Worm (Caenorhabditis elegans) whole organism, L3 larva: Measurements from ENCODE around the gene crn-3.

Experiments used
- R02D3.7 ChIP-seq: fragments of 150-350 bp; optimal IDR thresholded peaks from 2 replicates; lab custom pipeline; 2014; ENCODE audit warnings: missing biosample characterization, missing genetic modification characterization
- ZK546.5 ChIP-seq: sonication (generic microtip); optimal IDR thresholded peaks from 2 replicates; lab custom pipeline; 2017; ENCODE audit warnings: missing biosample characterization, missing genetic modification characterization
- aly-2 ChIP-seq: fragments of 150-350 bp; optimal IDR thresholded peaks from 2 replicates; lab custom pipeline; 2014; ENCODE audit warnings: missing biosample characterization, missing genetic modification characterization
- ceh-16 ChIP-seq: sonication (generic microtip); optimal IDR thresholded peaks from 2 replicates; lab custom pipeline; 2017; ENCODE audit warnings: missing biosample characterization, missing genetic modification characterization
- daf-12 ChIP-seq: fragments of 150-350 bp; optimal IDR thresholded peaks from 2 replicates; lab custom pipeline; 2014; ENCODE audit warnings: missing biosample characterization, missing genetic modification reagents, missing genetic modification characterization
- egl-27 ChIP-seq: sonication (generic microtip); optimal IDR thresholded peaks from 4 replicates; lab custom pipeline; 2017; ENCODE audit warnings: missing biosample characterization, missing genetic modification reagents, missing genetic modification characterization
- elt-1 ChIP-seq: fragments of 150-350 bp; optimal IDR thresholded peaks from 2 replicates; lab custom pipeline; 2014; ENCODE audit warnings: missing biosample characterization, missing genetic modification characterization
- elt-2 ChIP-seq: sonication (generic microtip); optimal IDR thresholded peaks from 2 replicates; lab custom pipeline; 2016; ENCODE audit warnings: missing genetic modification reagents, mild to moderate bottlenecking, missing genetic modification characterization, missing compliant biosample characterization
- elt-3 ChIP-seq, 3 experiments: fragments of 150-350 bp in 1 of 3; sonication (generic microtip) in 2 of 3; optimal IDR thresholded peaks; 2 replicates in 2 of 3; 4 replicates in 1 of 3; lab custom pipeline; 2014 to 2017; ENCODE audit warnings: missing biosample characterization in 3 of 3, missing genetic modification characterization in 3 of 3
- eor-1 ChIP-seq, 2 experiments: fragments of 150-350 bp; optimal IDR thresholded peaks; 2 replicates each; lab custom pipeline; 2014 to 2018; ENCODE audit warnings: missing biosample characterization in 2 of 2, missing genetic modification characterization in 2 of 2
- fkh-10 ChIP-seq: sonication (generic microtip); optimal IDR thresholded peaks from 2 replicates; lab custom pipeline; 2017; ENCODE audit warnings: missing biosample characterization, missing genetic modification reagents, missing genetic modification characterization
- fkh-2 ChIP-seq: fragments of 150-350 bp; optimal IDR thresholded peaks from 2 replicates; lab custom pipeline; 2014; ENCODE audit warnings: missing biosample characterization, missing genetic modification reagents, missing genetic modification characterization
- fos-1 ChIP-seq: fragments of 150-350 bp; optimal IDR thresholded peaks from 2 replicates; lab custom pipeline; 2014; ENCODE audit warnings: missing biosample characterization, missing genetic modification characterization
- hmg-11 ChIP-seq: sonication (generic microtip); optimal IDR thresholded peaks from 2 replicates; lab custom pipeline; 2016; ENCODE audit warnings: missing genetic modification characterization, missing compliant biosample characterization
- jun-1 ChIP-seq: fragments of 150-350 bp; optimal IDR thresholded peaks from 2 replicates; lab custom pipeline; 2014; ENCODE audit warnings: missing biosample characterization, missing genetic modification reagents, missing genetic modification characterization
- lin-15B ChIP-seq: fragments of 150-350 bp; optimal IDR thresholded peaks from 2 replicates; lab custom pipeline; 2014; ENCODE audit warnings: missing biosample characterization, missing genetic modification characterization
- lsy-12 ChIP-seq: sonication (generic microtip); optimal IDR thresholded peaks from 2 replicates; lab custom pipeline; 2016; ENCODE audit warnings: mild to moderate bottlenecking, missing genetic modification characterization, missing compliant biosample characterization
- mdl-1 ChIP-seq: fragments of 150-350 bp; optimal IDR thresholded peaks from 2 replicates; lab custom pipeline; 2014; ENCODE audit warnings: missing biosample characterization, missing genetic modification characterization
- mml-1 ChIP-seq: fragments of 150-350 bp; sonication (generic microtip); optimal IDR thresholded peaks from 3 replicates; lab custom pipeline; 2014; ENCODE audit warnings: missing biosample characterization, missing genetic modification characterization
- nfya-1 ChIP-seq: sonication (generic microtip); optimal IDR thresholded peaks from 2 replicates; lab custom pipeline; 2017; ENCODE audit warnings: missing genetic modification characterization, mild to moderate bottlenecking, missing compliant biosample characterization, antibody characterized with exemption, moderate library complexity; ENCODE audit not compliant: insufficient read depth
- nhr-11 ChIP-seq: fragments of 150-350 bp; optimal IDR thresholded peaks from 2 replicates; lab custom pipeline; 2014; ENCODE audit warnings: missing biosample characterization, missing genetic modification characterization
- nhr-12 ChIP-seq: fragments of 150-350 bp; optimal IDR thresholded peaks from 2 replicates; lab custom pipeline; 2014; ENCODE audit warnings: missing biosample characterization, missing genetic modification characterization
- nhr-23 ChIP-seq: fragments of 150-350 bp; optimal IDR thresholded peaks from 2 replicates; lab custom pipeline; 2014; ENCODE audit warnings: missing biosample characterization, missing genetic modification reagents, missing genetic modification characterization
- nhr-237 ChIP-seq: fragments of 150-350 bp; optimal IDR thresholded peaks from 2 replicates; lab custom pipeline; 2014; ENCODE audit warnings: missing biosample characterization, missing genetic modification characterization
- nhr-25 ChIP-seq: sonication (generic microtip); optimal IDR thresholded peaks from 2 replicates; lab custom pipeline; 2017; ENCODE audit warnings: missing biosample characterization, missing genetic modification characterization
- nhr-76 ChIP-seq: fragments of 150-350 bp; sonication (generic microtip); optimal IDR thresholded peaks from 5 replicates; lab custom pipeline; 2014; ENCODE audit warnings: missing biosample characterization, missing genetic modification characterization
- nhr-77 ChIP-seq: fragments of 150-350 bp; optimal IDR thresholded peaks from 2 replicates; lab custom pipeline; 2014; ENCODE audit warnings: missing biosample characterization, missing genetic modification characterization
- pha-4 ChIP-seq: fragments of 150-350 bp; optimal IDR thresholded peaks from 2 replicates; lab custom pipeline; 2014; ENCODE audit warnings: missing biosample characterization, missing genetic modification reagents, missing genetic modification characterization
- pqm-1 ChIP-seq: fragments of 150-350 bp; optimal IDR thresholded peaks from 2 replicates; lab custom pipeline; 2017; ENCODE audit warnings: missing biosample characterization, missing genetic modification characterization, inconsistent platforms
- sea-2 ChIP-seq: fragments of 150-350 bp; sonication (generic microtip); optimal IDR thresholded peaks from 4 replicates; lab custom pipeline; 2014; ENCODE audit warnings: missing biosample characterization, missing genetic modification reagents, missing genetic modification characterization
- skn-1 ChIP-seq: fragments of 150-350 bp; optimal IDR thresholded peaks from 2 replicates; lab custom pipeline; 2014; ENCODE audit warnings: missing biosample characterization, missing genetic modification characterization
- snpc-4 ChIP-seq: fragments of 150-350 bp; optimal IDR thresholded peaks from 2 replicates; lab custom pipeline; 2014; ENCODE audit warnings: missing biosample characterization, missing genetic modification characterization
- tbx-2 ChIP-seq: sonication (generic microtip); optimal IDR thresholded peaks from 2 replicates; lab custom pipeline; 2016; ENCODE audit warnings: mild to moderate bottlenecking, missing genetic modification characterization, missing compliant biosample characterization
- unc-39 ChIP-seq: sonication (generic microtip); optimal IDR thresholded peaks from 4 replicates; lab custom pipeline; 2017; ENCODE audit warnings: missing biosample characterization, missing genetic modification characterization
- ztf-11 ChIP-seq: fragments of 150-350 bp; optimal IDR thresholded peaks from 2 replicates; lab custom pipeline; 2014; ENCODE audit warnings: missing biosample characterization, missing genetic modification characterization
- ztf-4 ChIP-seq: fragments of 150-350 bp; optimal IDR thresholded peaks from 2 replicates; lab custom pipeline; 2014; ENCODE audit warnings: missing biosample characterization, missing genetic modification characterization

The crn-3 gene

ce11 chrII:10607238-10607961 is 19.6 kb downstream of the crn-3 start, which contains the start of gene ccm-3:
Gene ccm-3, minus strand, starts transcription at chrII:10607275.
- TF ChIP-seq elt-2 (tag; lab: Kevin White, UChicago) (peak; percentile 43), nfya-1 (tag; lab: Kevin White, UChicago) (peak; percentile 31), lin-15B (tag; lab: Kevin White, UChicago) (peak; percentile 72), nhr-23 (tag; lab: Kevin White, UChicago) (peak; percentile 5), hmg-11 (tag; lab: Kevin White, UChicago) (peak; percentile 1), ztf-4 (no peak), nhr-25 (no peak), pha-4 (tag; lab: Kevin White, UChicago) (peak; percentile 80)
- TF ChIP-seq, all 47 proteins: peak for 6

ce11 chrII:10608821-10609220 is 21.0 kb downstream of the crn-3 start:
- TF ChIP-seq nhr-77 (tag; lab: Kevin White, UChicago) (no peak), R02D3.7 (no peak), nhr-12 (no peak), elt-3 (tag; optimal IDR thresholded peaks at IDR 0.05; lab: Kevin White, UChicago) (no peak), lin-15B (tag; lab: Kevin White, UChicago) (no peak), hmg-11 (tag; lab: Kevin White, UChicago) (no peak), jun-1 (tag; lab: Kevin White, UChicago) (no peak), ZK546.5 (tag; lab: Kevin White, UChicago) (no peak), tbx-2 (tag; lab: Kevin White, UChicago) (no peak), nhr-76 (no peak)

DNA sequence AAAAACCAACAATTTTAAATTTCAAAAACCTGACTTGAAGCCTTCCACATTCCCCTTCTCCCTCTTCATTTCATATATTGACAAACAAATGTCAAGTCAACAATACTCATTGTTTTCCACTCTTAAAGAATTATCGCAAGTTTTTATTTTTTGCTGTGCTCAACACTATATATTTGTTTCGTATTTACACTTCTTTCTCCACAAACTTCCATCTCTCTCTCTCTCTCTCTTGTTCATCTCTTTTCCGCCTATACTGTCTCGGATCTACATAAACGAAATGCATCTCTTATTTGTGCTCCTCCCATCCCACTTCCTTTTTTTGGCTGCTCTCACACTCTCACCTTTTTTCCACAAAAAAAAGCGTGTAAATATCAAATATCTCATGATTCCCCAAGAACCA is 24.9 kb downstream of the crn-3 start, which contains the start of gene C14A4.12:
Gene C14A4.12 (plus strand): TSS at position 301 of the 400 bp plus-strand sequence.
- TF ChIP-seq pha-4 (tag; lab: Kevin White, UChicago) (peak; percentile 90), eor-1 (tag; optimal IDR thresholded peaks at IDR 0.05; lab: Kevin White, UChicago) (no peak)

- TF ChIP-seq nhr-25 (no peak), sea-2 (no peak), mml-1 (tag; lab: Kevin White, UChicago) (no peak)
Observed at ce11 chrII:10618157-10618556, 30.3 kb downstream of the crn-3 start, which contains the start of gene C14A4.13. Gene C14A4.13, plus strand, starts transcription at chrII:10618457.

DNA sequence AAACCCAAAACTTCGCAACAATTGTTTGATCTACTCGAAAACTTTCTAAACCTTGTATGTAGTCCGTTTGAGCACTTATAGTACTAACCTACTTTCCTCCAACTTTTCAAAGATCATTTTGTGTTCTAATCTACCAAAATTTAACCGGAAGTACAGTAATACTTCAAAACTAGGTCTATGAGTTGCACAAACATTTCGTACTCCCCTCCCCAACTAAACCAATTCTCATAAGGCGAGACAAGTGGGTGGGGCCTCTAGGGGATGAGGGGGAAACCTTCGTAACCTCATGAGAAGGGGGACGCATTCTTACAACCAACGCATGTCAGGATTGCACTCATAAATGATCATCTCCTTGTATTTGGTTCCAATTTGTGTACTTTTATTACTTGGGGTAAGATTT is 34.1 kb downstream of the crn-3 start, which contains the start of gene cutl-9:
Gene cutl-9 (plus strand): TSS at position 301 of the 400 bp plus-strand sequence.
- no peak for TF ChIP-seq mdl-1 (tag; lab: Kevin White, UChicago)
- TF ChIP-seq ceh-16 (tag; lab: Kevin White, UChicago) = no peak
- TF ChIP-seq daf-12 = no peak
- TF ChIP-seq sea-2 = no peak
- no peak for TF ChIP-seq aly-2 (tag; lab: Kevin White, UChicago)
- TF ChIP-seq fkh-10 (GFP tag; lab: Kevin White, UChicago) = no peak
- no peak for TF ChIP-seq tbx-2 (tag; lab: Kevin White, UChicago)
- no peak for TF ChIP-seq skn-1 (tag; lab: Kevin White, UChicago)
- no peak for TF ChIP-seq nhr-11 (tag; lab: Kevin White, UChicago)
- no peak for TF ChIP-seq eor-1 (tag; optimal IDR thresholded peaks at IDR 0.05; lab: Kevin White, UChicago)
- no peak for TF ChIP-seq nhr-23 (tag; lab: Kevin White, UChicago)
- no peak for TF ChIP-seq pha-4 (tag; lab: Kevin White, UChicago)
- no peak for TF ChIP-seq snpc-4 (tag; lab: Kevin White, UChicago)
- TF ChIP-seq lsy-12 (tag; lab: Kevin White, UChicago) = no peak
- no peak for TF ChIP-seq jun-1 (tag; lab: Kevin White, UChicago)
- TF ChIP-seq fos-1 = no peak
- no peak for TF ChIP-seq nhr-76
- TF ChIP-seq nhr-237 (tag; lab: Kevin White, UChicago) = no peak
- no peak for TF ChIP-seq nfya-1 (tag; lab: Kevin White, UChicago)

ce11 chrII:10627086-10627485 is 39.2 kb downstream of the crn-3 start:
- TF ChIP-seq elt-1 (no peak), egl-27 (tag; lab: Kevin White, UChicago) (no peak), ceh-16 (tag; lab: Kevin White, UChicago) (no peak), R02D3.7 (no peak), fkh-2 (no peak), pqm-1 (peak; percentile 38), eor-1 (tag; optimal IDR thresholded peaks at IDR 0.05; lab: Kevin White, UChicago) (no peak), nhr-25 (no peak), ztf-4 (no peak), elt-2 (tag; lab: Kevin White, UChicago) (peak; percentile 84), aly-2 (tag; lab: Kevin White, UChicago) (no peak), mml-1 (tag; lab: Kevin White, UChicago) (no peak), lsy-12 (tag; lab: Kevin White, UChicago) (no peak), ZK546.5 (tag; lab: Kevin White, UChicago) (no peak), jun-1 (tag; lab: Kevin White, UChicago) (peak; percentile 38), nhr-237 (tag; lab: Kevin White, UChicago) (no peak), fos-1 (no peak), unc-39 (tag; lab: Kevin White, UChicago) (no peak), ztf-11 (tag; lab: Kevin White, UChicago) (no peak)
